Fruit fly (Drosophila melanogaster): ENCODE results near the gene CG8087.

The CG8087 gene

dm6 chr3R:14526657-14527056 is 37.9 kb downstream of the CG8087 start (continued):
- TF ChIP-seq sqz (GFP tag; optimal IDR thresholded peaks at IDR 0.05) (no peak), CG4617 (GFP tag; optimal IDR thresholded peaks at IDR 0.05; ENCODE audit: borderline replicate concordance) (no peak), CG9215 (GFP tag; IDR thresholded peaks at IDR 0.05) (no peak), onecut (GFP tag; IDR thresholded peaks at IDR 0.05) (no peak), Opbp (GFP tag; IDR thresholded peaks at IDR 0.05; ENCODE audit: partially characterized antibody) (no peak), CG8765 (GFP tag; IDR thresholded peaks at IDR 0.05) (no peak), Blimp-1 (GFP tag; optimal IDR thresholded peaks at IDR 0.05) (no peak), NfI (GFP tag; optimal IDR thresholded peaks at IDR 0.05) (no peak), Lhr (GFP tag; optimal IDR thresholded peaks at IDR 0.05) (no peak), CG12071 (GFP tag; optimal IDR thresholded peaks at IDR 0.05) (peak; percentile 21), Tbp (GFP tag; optimal IDR thresholded peaks at IDR 0.05) (no peak), odd (GFP tag; optimal IDR thresholded peaks at IDR 0.05) (no peak), CG2678 (tag; optimal IDR thresholded peaks at IDR 0.05) (no peak), ranshi (GFP tag; IDR thresholded peaks at IDR 0.05) (no peak), caup (GFP tag; optimal IDR thresholded peaks at IDR 0.05; ENCODE audit: severe bottlenecking) (peak; percentile 7), shn (GFP tag; optimal IDR thresholded peaks at IDR 0.05) (no peak), CG4328 (GFP tag; optimal IDR thresholded peaks at IDR 0.05) (no peak), B-H2 (GFP tag; optimal IDR thresholded peaks at IDR 0.05) (no peak), dmrt99B (tag; optimal IDR thresholded peaks at IDR 0.05) (no peak)

dm6 chr3R:14520749-14521148 is 43.9 kb downstream of the CG8087 start, which contains the start of gene Cyp313a1:
Cyp313a1 (plus strand) TSS chr3R:14521049.
- TF ChIP-seq Dp (GFP tag; optimal IDR thresholded peaks at IDR 0.05) (no peak), pb (GFP tag; optimal IDR thresholded peaks at IDR 0.05) (no peak), chinmo (GFP tag; IDR thresholded peaks at IDR 0.05; ENCODE audit: partially characterized antibody) (no peak), CG14965 (GFP tag; optimal IDR thresholded peaks at IDR 0.05; ENCODE audit: borderline replicate concordance) (no peak), usp (GFP tag; optimal IDR thresholded peaks at IDR 0.05) (no peak), knrl (GFP tag; IDR thresholded peaks at IDR 0.05; ENCODE audit: partially characterized antibody) (no peak), CG13296 (GFP tag; optimal IDR thresholded peaks at IDR 0.05) (no peak)

dm6 chr3R:14516742-14517141 is 47.9 kb downstream of the CG8087 start, which contains the start of gene CG34273:
CG34273 (plus strand) TSS chr3R:14517042.
- no peak for TF ChIP-seq Atf-2 (GFP tag; optimal IDR thresholded peaks at IDR 0.05)
- TF ChIP-seq Lpt (GFP tag; optimal IDR thresholded peaks at IDR 0.05), result no peak
- no peak for TF ChIP-seq CG4328 (GFP tag; optimal IDR thresholded peaks at IDR 0.05)
- TF ChIP-seq Sin3A (optimal IDR thresholded peaks at IDR 0.05), result no peak
- TF ChIP-seq fd64A (GFP tag; optimal IDR thresholded peaks at IDR 0.05), result no peak
- no peak for TF ChIP-seq dysf (GFP tag; IDR thresholded peaks at IDR 0.05)
- no peak for TF ChIP-seq cwo (GFP tag; optimal IDR thresholded peaks at IDR 0.05)
- no peak for TF ChIP-seq CG11560 (tag; IDR thresholded peaks at IDR 0.05)
- TF ChIP-seq CG12071 (GFP tag; optimal IDR thresholded peaks at IDR 0.05), result no peak
- TF ChIP-seq exex (tag; optimal IDR thresholded peaks at IDR 0.05), result no peak
- TF ChIP-seq CG12744 (GFP tag; optimal IDR thresholded peaks at IDR 0.05), result no peak
- TF ChIP-seq CG12236 (GFP tag; optimal IDR thresholded peaks at IDR 0.05), result no peak
- no peak for TF ChIP-seq CG4617 (GFP tag; optimal IDR thresholded peaks at IDR 0.05; ENCODE audit: borderline replicate concordance)
- no peak for TF ChIP-seq CG10321 (GFP tag; IDR thresholded peaks at IDR 0.05)
- TF ChIP-seq slbo (GFP tag; IDR thresholded peaks at IDR 0.05), result no peak

All from whole organism, embryonic.